Fruit fly (Drosophila melanogaster): ENCODE measurements around the gene CG15465.

dm6 chrX:5286513-5286912 lies 201.0 kb downstream of the CG15465 start:
- TF ChIP-seq psq (GFP tag; optimal IDR thresholded peaks at IDR 0.05) (no peak), Rel (GFP tag; optimal IDR thresholded peaks at IDR 0.05) (no peak), Rel (tag; optimal IDR thresholded peaks at IDR 0.05) (no peak)
